Worm (Caenorhabditis elegans) whole organism, L3 larva: Measurements from ENCODE around the gene slc-46A.
A peak's percentile ranks its signal among the peaks of the same experiment; 100 is the strongest.
"Not testable (repeated sequence)": the region's sequence is repeated elsewhere in the genome, so short reads cannot be mapped to it uniquely, and the experiment has no call there.

Experiments used
- R02D3.7 ChIP-seq: fragments of 150-350 bp; optimal IDR thresholded peaks from 2 replicates; lab custom pipeline; 2014; ENCODE audit warnings: missing biosample characterization, missing genetic modification characterization
- ZK546.5 ChIP-seq: sonication (generic microtip); optimal IDR thresholded peaks from 2 replicates; lab custom pipeline; 2017; ENCODE audit warnings: missing biosample characterization, missing genetic modification characterization
- aly-2 ChIP-seq: fragments of 150-350 bp; optimal IDR thresholded peaks from 2 replicates; lab custom pipeline; 2014; ENCODE audit warnings: missing biosample characterization, missing genetic modification characterization
- ama-1 ChIP-seq: fragments of 150-350 bp; optimal IDR thresholded peaks from 2 replicates; lab custom pipeline; 2018
- ceh-16 ChIP-seq: sonication (generic microtip); optimal IDR thresholded peaks from 2 replicates; lab custom pipeline; 2017; ENCODE audit warnings: missing biosample characterization, missing genetic modification characterization
- ceh-28 ChIP-seq: fragments of 150-350 bp; optimal IDR thresholded peaks from 2 replicates; lab custom pipeline; 2014; ENCODE audit warnings: missing biosample characterization, missing genetic modification reagents, missing genetic modification characterization
- ceh-82 ChIP-seq: fragments of 150-350 bp; optimal IDR thresholded peaks from 2 replicates; lab custom pipeline; 2014; ENCODE audit warnings: missing biosample characterization, missing genetic modification characterization
- ceh-9 ChIP-seq: sonication (generic microtip); optimal IDR thresholded peaks from 2 replicates; lab custom pipeline; 2018; ENCODE audit warnings: missing biosample characterization, missing genetic modification characterization
- daf-12 ChIP-seq: fragments of 150-350 bp; optimal IDR thresholded peaks from 2 replicates; lab custom pipeline; 2014; ENCODE audit warnings: missing biosample characterization, missing genetic modification reagents, missing genetic modification characterization
- egl-27 ChIP-seq: sonication (generic microtip); optimal IDR thresholded peaks from 4 replicates; lab custom pipeline; 2017; ENCODE audit warnings: missing biosample characterization, missing genetic modification reagents, missing genetic modification characterization
- egl-5 ChIP-seq: fragments of 150-350 bp; optimal IDR thresholded peaks from 2 replicates; lab custom pipeline; 2017; ENCODE audit warnings: missing biosample characterization, missing genetic modification reagents, missing genetic modification characterization, inconsistent platforms
- elt-1 ChIP-seq: fragments of 150-350 bp; optimal IDR thresholded peaks from 2 replicates; lab custom pipeline; 2014; ENCODE audit warnings: missing biosample characterization, missing genetic modification characterization
- elt-2 ChIP-seq: sonication (generic microtip); optimal IDR thresholded peaks from 2 replicates; lab custom pipeline; 2016; ENCODE audit warnings: missing genetic modification reagents, mild to moderate bottlenecking, missing genetic modification characterization, missing compliant biosample characterization
- elt-3 ChIP-seq, 3 experiments: fragments of 150-350 bp in 1 of 3; sonication (generic microtip) in 2 of 3; optimal IDR thresholded peaks; 2 replicates in 2 of 3; 4 replicates in 1 of 3; lab custom pipeline; 2014 to 2017; ENCODE audit warnings: missing biosample characterization in 3 of 3, missing genetic modification characterization in 3 of 3
- eor-1 ChIP-seq, 2 experiments: fragments of 150-350 bp; optimal IDR thresholded peaks; 2 replicates each; lab custom pipeline; 2014 to 2018; ENCODE audit warnings: missing biosample characterization in 2 of 2, missing genetic modification characterization in 2 of 2
- fkh-2 ChIP-seq: fragments of 150-350 bp; optimal IDR thresholded peaks from 2 replicates; lab custom pipeline; 2014; ENCODE audit warnings: missing biosample characterization, missing genetic modification reagents, missing genetic modification characterization
- fos-1 ChIP-seq: fragments of 150-350 bp; optimal IDR thresholded peaks from 2 replicates; lab custom pipeline; 2014; ENCODE audit warnings: missing biosample characterization, missing genetic modification characterization
- jun-1 ChIP-seq: fragments of 150-350 bp; optimal IDR thresholded peaks from 2 replicates; lab custom pipeline; 2014; ENCODE audit warnings: missing biosample characterization, missing genetic modification reagents, missing genetic modification characterization
- lin-39 ChIP-seq: fragments of 150-350 bp; optimal IDR thresholded peaks from 2 replicates; lab custom pipeline; 2018; ENCODE audit warnings: missing biosample characterization, missing genetic modification reagents, missing genetic modification characterization
- lsy-12 ChIP-seq: sonication (generic microtip); optimal IDR thresholded peaks from 2 replicates; lab custom pipeline; 2016; ENCODE audit warnings: mild to moderate bottlenecking, missing genetic modification characterization, missing compliant biosample characterization
- nfya-1 ChIP-seq: sonication (generic microtip); optimal IDR thresholded peaks from 2 replicates; lab custom pipeline; 2017; ENCODE audit warnings: missing genetic modification characterization, mild to moderate bottlenecking, missing compliant biosample characterization, antibody characterized with exemption, moderate library complexity; ENCODE audit not compliant: insufficient read depth
- nhr-11 ChIP-seq: fragments of 150-350 bp; optimal IDR thresholded peaks from 2 replicates; lab custom pipeline; 2014; ENCODE audit warnings: missing biosample characterization, missing genetic modification characterization
- nhr-12 ChIP-seq: fragments of 150-350 bp; optimal IDR thresholded peaks from 2 replicates; lab custom pipeline; 2014; ENCODE audit warnings: missing biosample characterization, missing genetic modification characterization
- nhr-23 ChIP-seq: fragments of 150-350 bp; optimal IDR thresholded peaks from 2 replicates; lab custom pipeline; 2014; ENCODE audit warnings: missing biosample characterization, missing genetic modification reagents, missing genetic modification characterization
- nhr-28 ChIP-seq: fragments of 150-350 bp; optimal IDR thresholded peaks from 2 replicates; lab custom pipeline; 2014; ENCODE audit warnings: missing biosample characterization, missing genetic modification characterization
- nhr-43 ChIP-seq: sonication (generic microtip); optimal IDR thresholded peaks from 2 replicates; lab custom pipeline; 2016; ENCODE audit warnings: mild to moderate bottlenecking, missing genetic modification characterization, missing compliant biosample characterization; ENCODE audit not compliant: poor library complexity, severe bottlenecking
- nhr-67 ChIP-seq: fragments of 150-350 bp; optimal IDR thresholded peaks from 2 replicates; lab custom pipeline; 2014; ENCODE audit warnings: missing biosample characterization, missing genetic modification characterization
- nhr-76 ChIP-seq: fragments of 150-350 bp; sonication (generic microtip); optimal IDR thresholded peaks from 5 replicates; lab custom pipeline; 2014; ENCODE audit warnings: missing biosample characterization, missing genetic modification characterization
- nhr-77 ChIP-seq: fragments of 150-350 bp; optimal IDR thresholded peaks from 2 replicates; lab custom pipeline; 2014; ENCODE audit warnings: missing biosample characterization, missing genetic modification characterization
- pha-4 ChIP-seq: fragments of 150-350 bp; optimal IDR thresholded peaks from 2 replicates; lab custom pipeline; 2014; ENCODE audit warnings: missing biosample characterization, missing genetic modification reagents, missing genetic modification characterization
- pqm-1 ChIP-seq: fragments of 150-350 bp; optimal IDR thresholded peaks from 2 replicates; lab custom pipeline; 2017; ENCODE audit warnings: missing biosample characterization, missing genetic modification characterization, inconsistent platforms
- skn-1 ChIP-seq: fragments of 150-350 bp; optimal IDR thresholded peaks from 2 replicates; lab custom pipeline; 2014; ENCODE audit warnings: missing biosample characterization, missing genetic modification characterization
- snpc-4 ChIP-seq: fragments of 150-350 bp; optimal IDR thresholded peaks from 2 replicates; lab custom pipeline; 2014; ENCODE audit warnings: missing biosample characterization, missing genetic modification characterization
- tbx-2 ChIP-seq: sonication (generic microtip); optimal IDR thresholded peaks from 2 replicates; lab custom pipeline; 2016; ENCODE audit warnings: mild to moderate bottlenecking, missing genetic modification characterization, missing compliant biosample characterization
- unc-39 ChIP-seq: sonication (generic microtip); optimal IDR thresholded peaks from 4 replicates; lab custom pipeline; 2017; ENCODE audit warnings: missing biosample characterization, missing genetic modification characterization
- unc-62 ChIP-seq: fragments of 150-350 bp; sonication (generic microtip); optimal IDR thresholded peaks from 4 replicates; lab custom pipeline; 2014; ENCODE audit warnings: missing biosample characterization, missing genetic modification reagents, missing genetic modification characterization
- zag-1 ChIP-seq: fragments of 150-350 bp; optimal IDR thresholded peaks from 2 replicates; lab custom pipeline; 2014; ENCODE audit warnings: missing biosample characterization, missing genetic modification characterization
- ztf-11 ChIP-seq: fragments of 150-350 bp; optimal IDR thresholded peaks from 2 replicates; lab custom pipeline; 2014; ENCODE audit warnings: missing biosample characterization, missing genetic modification characterization
- ztf-4 ChIP-seq: fragments of 150-350 bp; optimal IDR thresholded peaks from 2 replicates; lab custom pipeline; 2014; ENCODE audit warnings: missing biosample characterization, missing genetic modification characterization

Gene slc-46A

ce11 chrIV:5306040-5306439, 13.0 kb upstream of the slc-46A start, which contains the start of gene ZK354.8:
TSS of gene ZK354.8 (minus strand) at chrIV:5306140.
- no peak for TF ChIP-seq lsy-12 (tag; lab: Kevin White, UChicago)
- TF ChIP-seq jun-1 (tag; lab: Kevin White, UChicago) = no peak
- TF ChIP-seq pha-4 (tag; lab: Kevin White, UChicago) = no peak
- no peak for TF ChIP-seq tbx-2 (tag; lab: Kevin White, UChicago)
- TF ChIP-seq nhr-12 (tag; lab: Kevin White, UChicago) = no peak
- TF ChIP-seq, all 47 proteins: peak for 0

ce11 chrIV:5308046-5308643, 10.9 kb upstream of the slc-46A start, which contains the start of the genes ZK354.9 and msp-58:
TSS of gene ZK354.9 (minus strand) at chrIV:5308146.
TSS of gene msp-58 (plus strand) at chrIV:5308593.
- not testable (repeated sequence) for TF ChIP-seq R02D3.7; nhr-11 (tag; lab: Kevin White, UChicago); nhr-76

- TF ChIP-seq fkh-2 (tag; lab: Kevin White, UChicago) (no peak), skn-1 (no peak), eor-1 (tag; optimal IDR thresholded peaks at IDR 0.05; lab: Kevin White, UChicago) (no peak), nhr-23 (tag; lab: Kevin White, UChicago) (no peak), lsy-12 (tag; lab: Kevin White, UChicago) (no peak), nhr-43 (tag; lab: Kevin White, UChicago) (no peak), tbx-2 (tag; lab: Kevin White, UChicago) (no peak), aly-2 (no peak), egl-5 (tag; lab: Kevin White, UChicago) (no peak), unc-62 (GFP tag; lab: Kevin White, UChicago) (no peak), ztf-4 (tag; lab: Kevin White, UChicago) (no peak), elt-2 (tag; lab: Kevin White, UChicago) (no peak), daf-12 (tag; lab: Kevin White, UChicago) (no peak)
These were observed 9.3 kb upstream of the slc-46A start, which contains the start of gene ZK354.3 for ce11 chrIV:5309742-5310141. TSS of gene ZK354.3 (plus strand) at chrIV:5310042.

ce11 chrIV:5313011-5313410, 6.0 kb upstream of the slc-46A start, which contains the start of the genes msp-59 and ZK354.2:
TSS of gene msp-59 (minus strand) at chrIV:5313111.
TSS of gene ZK354.2 (plus strand) at chrIV:5313405.
- not testable (repeated sequence) for TF ChIP-seq ceh-28, zag-1, elt-1 (tag; lab: Kevin White, UChicago)

ce11 chrIV:5316223-5316622, 2.8 kb upstream of the slc-46A start, which contains the start of gene msp-65:
TSS of gene msp-65 (plus strand) at chrIV:5316523.
- not testable (repeated sequence) for TF ChIP-seq ceh-9, nhr-11, tbx-2 (tag; lab: Kevin White, UChicago)

ce11 chrIV:5317106-5317505, 1.9 kb upstream of the slc-46A start:
- TF ChIP-seq elt-2 (tag; lab: Kevin White, UChicago) = peak; percentile 24
- TF ChIP-seq skn-1 = no peak
- TF ChIP-seq ceh-16 (tag; lab: Kevin White, UChicago) = no peak
- TF ChIP-seq ceh-28 (tag; lab: Kevin White, UChicago) = peak; percentile 24
- no peak for TF ChIP-seq ceh-82 (tag; lab: Kevin White, UChicago)
- no peak for TF ChIP-seq fkh-2 (tag; lab: Kevin White, UChicago)
- no peak for TF ChIP-seq eor-1 (tag; optimal IDR thresholded peaks at IDR 0.05; lab: Kevin White, UChicago)
- TF ChIP-seq elt-3 (tag; optimal IDR thresholded peaks at IDR 0.05; lab: Kevin White, UChicago) = no peak
- TF ChIP-seq nhr-77 (tag; lab: Kevin White, UChicago) = no peak
- TF ChIP-seq nhr-23 (tag; lab: Kevin White, UChicago) = peak; percentile 37
- peak; percentile 7 for TF ChIP-seq fos-1 (tag; lab: Kevin White, UChicago)
- TF ChIP-seq snpc-4 = peak; percentile 95
- no peak for TF ChIP-seq lin-39
- TF ChIP-seq ZK546.5 (tag; lab: Kevin White, UChicago) = no peak
- TF ChIP-seq pqm-1 (tag; lab: Kevin White, UChicago) = no peak
- TF ChIP-seq nhr-67 (tag; lab: Kevin White, UChicago) = no peak
- TF ChIP-seq elt-1 (tag; lab: Kevin White, UChicago) = no peak
- TF ChIP-seq zag-1 (tag; lab: Kevin White, UChicago) = no peak
- TF ChIP-seq egl-27 = no peak
- TF ChIP-seq ztf-11 (tag; lab: Kevin White, UChicago) = no peak
- no peak for TF ChIP-seq daf-12 (tag; lab: Kevin White, UChicago)
- no peak for TF ChIP-seq nhr-11 (tag; lab: Kevin White, UChicago)
- no peak for TF ChIP-seq ama-1 (lab: Kevin White, UChicago)
- no peak for TF ChIP-seq nhr-28 (tag; lab: Kevin White, UChicago)
- TF ChIP-seq nhr-43 (tag; lab: Kevin White, UChicago) = peak; percentile 54
- TF ChIP-seq nfya-1 (tag; lab: Kevin White, UChicago) = no peak
- no peak for TF ChIP-seq ceh-9 (tag; lab: Kevin White, UChicago)
- TF ChIP-seq unc-39 = no peak
- TF ChIP-seq jun-1 (tag; lab: Kevin White, UChicago) = no peak
